Fruit fly (Drosophila melanogaster) whole organism, embryonic: ENCODE results near the gene CG8372.

Experiments
- Aef1 ChIP-seq: fragments of 200-800 bp; sonication (Bioruptor generic); IDR thresholded peaks from 3 replicates; pipeline ENCODE4 v1.3.6; 2022; ENCODE audit warnings: missing biosample characterization, missing genetic modification characterization
- CG10321 ChIP-seq: fragments of 200-800 bp; sonication (Bioruptor generic); IDR thresholded peaks from 2 replicates; pipeline ENCODE4 v1.3.6; 2022; ENCODE audit warnings: missing biosample characterization, missing genetic modification characterization
- CG12104 ChIP-seq: fragments of 200-800 bp; sonication (Bioruptor generic); optimal IDR thresholded peaks from 3 replicates; lab custom pipeline; 2016; ENCODE audit warnings: missing biosample characterization, missing genetic modification characterization
- Dbx ChIP-seq: fragments of 200-800 bp; sonication (Bioruptor generic); IDR thresholded peaks from 3 replicates; pipeline ENCODE4 v1.3.6; 2022; ENCODE audit warnings: missing biosample characterization, missing genetic modification characterization
- Fer1 ChIP-seq: fragments of 200-800 bp; sonication (Bioruptor generic); optimal IDR thresholded peaks from 2 replicates; lab custom pipeline; 2017; ENCODE audit warnings: missing biosample characterization, mild to moderate bottlenecking, missing genetic modification characterization
- Gug ChIP-seq: fragments of 200-800 bp; sonication (Bioruptor generic); IDR thresholded peaks from 4 replicates; pipeline ENCODE4 v1.3.6; 2022; ENCODE audit warnings: missing biosample characterization, missing genetic modification characterization
- fu2 ChIP-seq: fragments of 200-800 bp; sonication (Bioruptor generic); optimal IDR thresholded peaks from 2 replicates; lab custom pipeline; 2016; ENCODE audit warnings: missing biosample characterization, missing genetic modification characterization
- jigr1 ChIP-seq: fragments of 200-800 bp; sonication (Bioruptor generic); IDR thresholded peaks from 3 replicates; pipeline ENCODE4 v1.3.6; 2022; ENCODE audit warnings: missing biosample characterization, missing genetic modification characterization

- TF ChIP-seq Fer1 (GFP tag; lab: Kevin White, UChicago), result no peak
- no peak for TF ChIP-seq Dbx
- TF ChIP-seq Aef1 (GFP tag; lab: Robert Waterston, UW), result no peak
- no peak for TF ChIP-seq Gug (GFP tag; lab: Robert Waterston, UW)
- TF ChIP-seq fu2 (GFP tag; lab: Kevin White, UChicago), result no peak
- TF ChIP-seq jigr1 (GFP tag; lab: Robert Waterston, UW), result no peak
- no peak for TF ChIP-seq CG12104 (GFP tag; lab: Kevin White, UChicago)
- TF ChIP-seq CG10321 (GFP tag; lab: Robert Waterston, UW), result no peak
Observed at dm6 chr2L:8242186-8242585, 29.5 kb upstream of the CG8372 start, which contains the start of gene CG14277.
